Worm (Caenorhabditis elegans): Measurements from ENCODE around the gene C41H7.9.

Gene C41H7.9

DNA sequence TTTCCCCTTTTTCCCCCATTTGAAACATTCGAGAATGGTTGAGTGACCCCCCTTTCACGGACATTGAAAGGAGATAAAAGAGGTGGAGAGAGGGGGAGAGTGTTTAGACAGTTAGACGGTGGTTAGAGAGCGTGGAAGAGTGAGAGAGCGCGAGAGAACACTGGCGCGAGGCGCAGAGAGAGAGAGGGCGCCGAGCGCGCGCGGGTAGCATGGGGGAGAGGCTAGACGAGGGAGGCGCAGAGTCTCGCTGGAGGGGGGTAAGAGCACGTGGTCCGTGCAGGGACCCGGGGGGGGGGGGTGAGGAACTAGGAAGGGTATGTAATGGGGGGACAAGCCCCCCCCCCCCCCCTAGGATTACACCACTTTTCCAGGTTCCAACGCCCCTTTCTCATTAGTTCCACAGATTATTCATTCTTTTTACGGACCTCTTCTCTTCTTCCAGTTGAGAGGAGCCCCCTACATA lies 38.1 kb downstream of the C41H7.9 start (continued):
- peak; percentile 16 for TF ChIP-seq unc-62 (GFP tag; optimal IDR thresholded peaks at IDR 0.05)
- TF ChIP-seq zag-1 (tag; optimal IDR thresholded peaks at IDR 0.05), result peak; percentile 90
- TF ChIP-seq gmeb-1 (tag; optimal IDR thresholded peaks at IDR 0.05), result peak; percentile 91
- TF ChIP-seq nhr-129 (tag; optimal IDR thresholded peaks at IDR 0.05), result peak; percentile 90
- peak; percentile 83 for TF ChIP-seq ceh-16 (tag; optimal IDR thresholded peaks at IDR 0.05)
- peak; percentile 90 to 93 for TF ChIP-seq lsy-2 (tag; optimal IDR thresholded peaks at IDR 0.05)
- TF ChIP-seq lin-39 (tag; optimal IDR thresholded peaks at IDR 0.05), result no peak
- TF ChIP-seq nhr-21 (tag; optimal IDR thresholded peaks at IDR 0.05), result peak; percentile 96
- peak; percentile 32 for TF ChIP-seq ZK546.5 (tag; optimal IDR thresholded peaks at IDR 0.05)
- TF ChIP-seq ztf-11 (tag; optimal IDR thresholded peaks at IDR 0.05), result peak; percentile 71
- peak; percentile 90 for TF ChIP-seq C34F6.9 (tag; optimal IDR thresholded peaks at IDR 0.05)
- TF ChIP-seq Y55F3AM.14 (GFP tag; optimal IDR thresholded peaks at IDR 0.05), result peak; percentile 97

DNA sequence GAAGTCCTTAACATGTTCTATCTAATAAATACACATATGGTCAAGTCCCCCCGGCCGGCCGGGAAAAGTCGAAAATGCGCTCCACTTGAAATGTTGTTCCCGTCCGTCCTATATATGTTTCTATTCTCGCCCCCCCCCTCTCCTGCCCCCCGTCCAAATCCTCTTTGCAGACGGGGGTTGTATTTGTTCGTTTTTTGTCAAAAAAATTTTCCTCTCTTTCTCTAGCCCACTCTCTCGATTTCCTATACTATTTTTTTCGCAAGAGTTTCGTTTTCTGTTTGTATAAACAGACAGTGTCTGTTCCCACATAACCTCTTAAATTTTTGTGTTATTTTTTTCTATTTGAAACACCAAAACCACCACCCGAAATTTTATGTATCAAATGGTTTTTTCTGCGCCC lies 45.0 kb downstream of the C41H7.9 start:
- TF ChIP-seq blmp-1 (tag; optimal IDR thresholded peaks at IDR 0.05; ENCODE audit: insufficient read depth) (no peak), sem-4 (tag; optimal IDR thresholded peaks at IDR 0.05) (no peak), mdl-1 (tag; optimal IDR thresholded peaks at IDR 0.05) (no peak), F13H6.1 (tag; optimal IDR thresholded peaks at IDR 0.05) (peak; percentile 74), aly-2 (tag; optimal IDR thresholded peaks at IDR 0.05) (no peak), sma-9 (GFP tag; optimal IDR thresholded peaks at IDR 0.05) (peak; percentile 8), sma-9 (tag; optimal IDR thresholded peaks at IDR 0.05) (no peak), elt-3 (tag; optimal IDR thresholded peaks at IDR 0.05) (no peak), lin-11 (tag; optimal IDR thresholded peaks at IDR 0.05) (no peak), nhr-10 (tag; optimal IDR thresholded peaks at IDR 0.05) (no peak)

DNA sequence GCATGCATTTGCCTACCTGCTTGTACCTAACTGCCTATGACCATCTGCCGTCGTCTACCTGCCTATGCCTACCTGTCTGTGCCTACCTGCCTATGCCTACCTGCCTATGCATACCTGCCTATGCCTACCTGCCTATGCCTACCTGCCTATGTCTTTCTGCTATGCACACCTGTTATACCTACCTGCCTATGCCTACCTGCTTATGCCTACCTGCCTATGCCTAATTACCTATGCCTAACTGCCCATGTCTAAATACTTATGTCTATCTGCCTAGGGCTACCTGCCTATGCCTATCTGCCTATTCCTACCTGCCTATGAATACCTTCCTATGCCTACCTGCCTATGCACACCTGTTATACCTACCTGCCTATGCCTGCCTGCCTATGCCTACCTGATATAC lies 45.7 kb downstream of the C41H7.9 start:
- no peak for TF ChIP-seq ztf-4 (tag; optimal IDR thresholded peaks at IDR 0.05)
- no peak for TF ChIP-seq zag-1 (tag; optimal IDR thresholded peaks at IDR 0.05)
- TF ChIP-seq blmp-1 (tag; optimal IDR thresholded peaks at IDR 0.05; ENCODE audit: insufficient read depth), result no peak
- TF ChIP-seq lin-13 (GFP tag; optimal IDR thresholded peaks at IDR 0.05), result no peak
- no peak for TF ChIP-seq nhr-237 (tag; optimal IDR thresholded peaks at IDR 0.05)
- no peak for TF ChIP-seq sem-4 (tag; optimal IDR thresholded peaks at IDR 0.05)
- TF ChIP-seq peb-1 (tag; optimal IDR thresholded peaks at IDR 0.05), result no peak
- no peak for TF ChIP-seq nhr-12 (tag; optimal IDR thresholded peaks at IDR 0.05)
- no peak for TF ChIP-seq unc-39 (tag; optimal IDR thresholded peaks at IDR 0.05)
- no peak for TF ChIP-seq lin-11 (tag; optimal IDR thresholded peaks at IDR 0.05)
- TF ChIP-seq unc-62 (GFP tag; optimal IDR thresholded peaks at IDR 0.05), result no peak
- no peak for TF ChIP-seq crh-2 (tag; optimal IDR thresholded peaks at IDR 0.05)
- no peak for TF ChIP-seq egl-27 (tag; optimal IDR thresholded peaks at IDR 0.05)

DNA sequence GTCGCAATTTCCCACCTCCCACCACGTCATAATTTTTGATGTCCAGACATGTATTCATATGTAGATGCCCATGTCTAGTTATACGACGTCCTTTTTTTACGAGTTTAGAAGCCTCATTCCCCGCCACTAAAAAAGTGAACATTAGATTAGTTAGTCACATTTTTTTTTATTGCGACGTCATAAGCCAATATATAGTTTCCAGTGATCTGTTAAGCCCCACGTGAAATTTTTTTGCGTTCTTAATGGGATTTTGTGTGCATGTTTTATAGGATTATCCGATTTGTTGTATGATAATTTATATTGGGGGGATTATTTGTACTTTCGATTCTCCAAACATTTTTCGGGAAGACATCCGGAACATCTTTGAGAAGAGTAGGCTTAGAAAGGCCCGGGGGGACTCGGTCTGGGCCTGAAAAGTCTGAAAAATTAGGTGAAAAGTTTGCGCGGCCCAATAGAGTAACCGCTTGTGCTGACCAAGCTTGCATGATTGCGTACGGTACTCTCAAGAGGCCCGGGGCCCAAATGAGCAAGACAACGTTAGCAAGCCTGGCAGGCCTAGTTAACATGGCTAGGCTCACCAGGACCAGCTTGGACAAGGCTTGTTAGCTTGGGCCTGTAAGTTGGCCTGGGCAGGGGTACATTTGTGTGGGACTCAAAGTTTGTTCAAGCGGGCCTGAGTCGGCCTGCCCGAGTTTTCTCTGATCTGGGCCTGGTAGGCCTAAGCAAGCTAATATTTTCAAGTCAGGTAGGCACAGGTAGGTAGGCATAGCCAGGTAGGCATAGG lies 46.6 kb downstream of the C41H7.9 start:
- TF ChIP-seq nhr-10 (tag; optimal IDR thresholded peaks at IDR 0.05), result no peak
- no peak for TF ChIP-seq nhr-11 (tag; optimal IDR thresholded peaks at IDR 0.05)
- no peak for TF ChIP-seq lin-39 (tag; optimal IDR thresholded peaks at IDR 0.05)
- no peak for TF ChIP-seq ztf-11 (tag; optimal IDR thresholded peaks at IDR 0.05)
- no peak for TF ChIP-seq mdl-1 (tag; optimal IDR thresholded peaks at IDR 0.05)
- no peak for TF ChIP-seq Y55F3AM.14 (GFP tag; optimal IDR thresholded peaks at IDR 0.05)
- no peak for TF ChIP-seq ZK546.5 (tag; optimal IDR thresholded peaks at IDR 0.05)
- no peak for TF ChIP-seq C34F6.9 (tag; optimal IDR thresholded peaks at IDR 0.05)
- no peak for TF ChIP-seq ama-1 (optimal IDR thresholded peaks at IDR 0.05)
- TF ChIP-seq F13H6.1 (tag; optimal IDR thresholded peaks at IDR 0.05), result no peak
- no peak for TF ChIP-seq nhr-77 (tag; optimal IDR thresholded peaks at IDR 0.05)
- TF ChIP-seq ceh-16 (tag; optimal IDR thresholded peaks at IDR 0.05), result no peak
- TF ChIP-seq crh-2 (tag; optimal IDR thresholded peaks at IDR 0.05), result no peak
- no peak for TF ChIP-seq sma-9 (GFP tag; optimal IDR thresholded peaks at IDR 0.05)
- no peak for TF ChIP-seq sma-9 (tag; optimal IDR thresholded peaks at IDR 0.05)
- no peak for TF ChIP-seq ceh-82 (tag; optimal IDR thresholded peaks at IDR 0.05)
- no peak for TF ChIP-seq dmd-4 (tag; optimal IDR thresholded peaks at IDR 0.05)
- TF ChIP-seq nhr-12 (tag; optimal IDR thresholded peaks at IDR 0.05), result no peak
- TF ChIP-seq elt-1 (tag; optimal IDR thresholded peaks at IDR 0.05), result no peak

Data from whole organism, L2 larva.